Worm (Caenorhabditis elegans) whole organism, young adult: Measurements from ENCODE around the gene Y61A9LA.4.

Source experiments
- D2030.7 ChIP-seq: fragments of 200-800 bp; sonication (Bioruptor generic); IDR thresholded peaks from 2 replicates; pipeline ENCODE4 v1.3.6; 2022; ENCODE audit warnings: missing genetic modification reagents, missing genetic modification characterization, missing compliant biosample characterization
- Y95B8A.8 ChIP-seq: fragments of 200-800 bp; sonication (Bioruptor generic); IDR thresholded peaks from 2 replicates; pipeline ENCODE4 v1.3.6; 2022; ENCODE audit warnings: missing genetic modification reagents, missing genetic modification characterization, missing compliant biosample characterization
- ZK185.1 ChIP-seq: sonication (generic microtip); optimal IDR thresholded peaks from 2 replicates; lab custom pipeline; 2016; ENCODE audit warnings: mild to moderate bottlenecking, missing genetic modification characterization, missing compliant biosample characterization; ENCODE audit not compliant: poor library complexity, severe bottlenecking
- attf-5 ChIP-seq: fragments of 200-800 bp; sonication (Bioruptor generic); optimal IDR thresholded peaks from 2 replicates; lab custom pipeline; 2018; ENCODE audit warnings: mild to moderate bottlenecking, missing genetic modification characterization, missing compliant biosample characterization
- chd-7 ChIP-seq: sonication (generic microtip); optimal IDR thresholded peaks from 2 replicates; lab custom pipeline; 2016; ENCODE audit warnings: mild to moderate bottlenecking, missing genetic modification characterization, moderate library complexity, missing compliant biosample characterization
- gei-17 ChIP-seq: fragments of 200-800 bp; sonication (Bioruptor generic); optimal IDR thresholded peaks from 2 replicates; lab custom pipeline; 2018; ENCODE audit warnings: mild to moderate bottlenecking, missing genetic modification characterization, missing compliant biosample characterization
- lin-40 ChIP-seq: sonication (generic microtip); optimal IDR thresholded peaks from 2 replicates; lab custom pipeline; 2016; ENCODE audit warnings: missing genetic modification characterization, mild to moderate bottlenecking, missing compliant biosample characterization, missing genotype, missing genetic modification reagents
- lsl-1 ChIP-seq: fragments of 200-800 bp; sonication (Bioruptor generic); optimal IDR thresholded peaks from 2 replicates; lab custom pipeline; 2018; ENCODE audit warnings: mild to moderate bottlenecking, missing genetic modification characterization, moderate library complexity, missing compliant biosample characterization
- madf-6 ChIP-seq: fragments of 200-800 bp; sonication (Bioruptor generic); IDR thresholded peaks from 2 replicates; pipeline ENCODE4 v1.3.6; 2022; ENCODE audit warnings: missing genetic modification reagents, missing genetic modification characterization, missing compliant biosample characterization
- nhr-90 ChIP-seq: sonication (generic microtip); optimal IDR thresholded peaks from 2 replicates; lab custom pipeline; 2016; ENCODE audit warnings: missing genotype, mild to moderate bottlenecking, missing genetic modification characterization, missing compliant biosample characterization
- sea-2 ChIP-seq: fragments of 200-800 bp; sonication (Bioruptor generic); IDR thresholded peaks from 2 replicates; pipeline ENCODE4 v1.3.6; 2022; ENCODE audit warnings: missing genetic modification characterization, missing compliant biosample characterization
- snpc-4 ChIP-seq, 5 experiments: fragments of 150-350 bp in 1 of 5; sonication (generic microtip) in 4 of 5; optimal IDR thresholded peaks; 2 replicates each; lab custom pipeline; 2014 to 2018; ENCODE audit warnings: missing genetic modification characterization in 5 of 5, missing biosample characterization in 3 of 5, antibody characterized with exemption in 2 of 5, mild to moderate bottlenecking in 2 of 5, missing compliant biosample characterization in 2 of 5, missing genotype in 2 of 5, moderate library complexity in 2 of 5, missing genetic modification reagents in 1 of 5
- sptf-2 ChIP-seq: fragments of 200-800 bp; sonication (Bioruptor generic); optimal IDR thresholded peaks from 2 replicates; lab custom pipeline; 2018; ENCODE audit warnings: mild to moderate bottlenecking, missing genetic modification characterization, missing compliant biosample characterization
- ztf-3 ChIP-seq: fragments of 200-800 bp; sonication (Bioruptor generic); optimal IDR thresholded peaks from 2 replicates; lab custom pipeline; 2018; ENCODE audit warnings: mild to moderate bottlenecking, missing genetic modification characterization, missing compliant biosample characterization

DNA sequence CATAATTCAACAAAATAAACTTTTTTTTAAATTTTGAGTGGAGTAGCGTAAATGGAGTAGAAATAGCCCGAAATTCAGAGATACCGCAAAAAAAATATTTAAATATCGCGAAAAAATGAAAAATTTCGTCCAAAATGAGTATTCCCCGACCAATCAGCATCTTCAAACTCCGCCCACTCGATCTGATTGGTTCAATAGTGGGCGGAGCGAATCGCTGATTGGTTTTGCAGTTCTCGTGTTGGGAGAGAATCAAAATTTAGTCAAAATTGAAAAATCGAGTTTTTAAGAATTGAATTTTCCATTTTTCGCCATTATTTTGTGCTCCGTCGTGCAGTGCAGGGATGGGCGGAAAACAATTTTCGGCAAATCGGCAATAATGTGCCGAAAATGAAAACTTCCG is 14.9 kb downstream of the Y61A9LA.4 start:
- TF ChIP-seq sptf-2 (GFP tag; lab: Kevin White, UChicago): no peak
- TF ChIP-seq attf-5 (GFP tag; lab: Kevin White, UChicago): no peak
- no peak for TF ChIP-seq D2030.7
- no peak for TF ChIP-seq lsl-1 (GFP tag; lab: Kevin White, UChicago)
- TF ChIP-seq nhr-90 (tag; lab: Kevin White, UChicago): no peak
- TF ChIP-seq lin-40 (tag; lab: Kevin White, UChicago): no peak
- TF ChIP-seq Y95B8A.8 (GFP tag; lab: Robert Waterston, UW): no peak
- no peak for TF ChIP-seq ztf-3 (GFP tag; lab: Kevin White, UChicago)
- TF ChIP-seq chd-7 (tag; lab: Kevin White, UChicago): no peak
- no peak for TF ChIP-seq ZK185.1
- no peak for TF ChIP-seq sea-2 (GFP tag; lab: Robert Waterston, UW)
- TF ChIP-seq snpc-4 (GFP tag; optimal IDR thresholded peaks at IDR 0.05; lab: Kevin White, UChicago): no peak
- no peak for TF ChIP-seq snpc-4 (tag; optimal IDR thresholded peaks at IDR 0.05; lab: Kevin White, UChicago)
- TF ChIP-seq madf-6 (GFP tag; lab: Robert Waterston, UW): no peak
- TF ChIP-seq gei-17 (GFP tag; lab: Kevin White, UChicago): no peak
